Worm (Caenorhabditis elegans) whole organism, L4 larva: ENCODE results near the gene sra-11.

Source experiments
- T26A8.4 ChIP-seq: fragments of 200-800 bp; sonication (Bioruptor generic); IDR thresholded peaks from 2 replicates; pipeline ENCODE4 v1.3.6; 2022; ENCODE audit warnings: missing genetic modification characterization, missing compliant biosample characterization
- aha-1 ChIP-seq: fragments of 150-350 bp; peaks from one replicate; lab custom pipeline; 2014; ENCODE audit warnings: missing biosample characterization, missing genetic modification characterization
- ceh-44 ChIP-seq: fragments of 200-800 bp; sonication (Bioruptor generic); IDR thresholded peaks from 2 replicates; pipeline ENCODE4 v1.3.6; 2022; ENCODE audit warnings: missing genetic modification reagents, missing genetic modification characterization, missing compliant biosample characterization
- daf-16 ChIP-seq, 3 experiments: sonication (generic microtip); optimal IDR thresholded peaks; 2 replicates each; lab custom pipeline; 2016 to 2017; ENCODE audit warnings: missing genetic modification characterization in 3 of 3, missing genetic modification reagents in 3 of 3, mild to moderate bottlenecking in 2 of 3, missing compliant biosample characterization in 2 of 3, missing biosample characterization in 1 of 3, moderate library complexity in 1 of 3
- dmd-6 ChIP-seq: fragments of 200-800 bp; sonication (Bioruptor generic); IDR thresholded peaks from 2 replicates; pipeline ENCODE4 v1.3.6; 2022; ENCODE audit warnings: missing genetic modification reagents, missing genetic modification characterization, missing compliant biosample characterization
- dve-1 ChIP-seq: sonication (generic microtip); optimal IDR thresholded peaks from 2 replicates; lab custom pipeline; 2017; ENCODE audit warnings: antibody characterized with exemption, mild to moderate bottlenecking, missing genetic modification characterization, missing compliant biosample characterization; ENCODE audit not compliant: insufficient read depth
- hlh-11 ChIP-seq: fragments of 200-800 bp; sonication (Bioruptor generic); optimal IDR thresholded peaks from 2 replicates; lab custom pipeline; 2018; ENCODE audit warnings: mild to moderate bottlenecking, missing genetic modification characterization, missing compliant biosample characterization
- hlh-30 ChIP-seq: sonication (generic microtip); optimal IDR thresholded peaks from 2 replicates; lab custom pipeline; 2017; ENCODE audit warnings: antibody characterized with exemption, mild to moderate bottlenecking, missing genetic modification characterization, missing compliant biosample characterization; ENCODE audit not compliant: insufficient read depth
- hmg-1.1 ChIP-seq: fragments of 200-800 bp; sonication (Bioruptor generic); IDR thresholded peaks from 2 replicates; pipeline ENCODE4 v1.3.6; 2022; ENCODE audit warnings: missing genetic modification reagents, missing genetic modification characterization, missing compliant biosample characterization
- jun-1 ChIP-seq: fragments of 150-350 bp; optimal IDR thresholded peaks from 2 replicates; lab custom pipeline; 2014; ENCODE audit warnings: missing biosample characterization, missing genetic modification reagents, missing genetic modification characterization
- lin-38 ChIP-seq: fragments of 200-800 bp; sonication (Bioruptor generic); IDR thresholded peaks from 2 replicates; pipeline ENCODE4 v1.3.6; 2022; ENCODE audit warnings: missing genetic modification reagents, missing genetic modification characterization, missing compliant biosample characterization
- lir-3 ChIP-seq: sonication (generic microtip); optimal IDR thresholded peaks from 2 replicates; lab custom pipeline; 2016; ENCODE audit warnings: mild to moderate bottlenecking, missing genetic modification characterization, missing compliant biosample characterization
- madf-5 ChIP-seq, 2 experiments: fragments of 200-800 bp; sonication (Bioruptor generic); IDR thresholded peaks; 2 replicates each; pipeline ENCODE4 v1.3.6; 2022; ENCODE audit warnings: missing compliant biosample characterization in 2 of 2, missing genetic modification characterization in 2 of 2
- madf-9 ChIP-seq: fragments of 200-800 bp; sonication (Bioruptor generic); conservative IDR thresholded peaks from 2 replicates; pipeline ENCODE4 v1.3.6; 2022; ENCODE audit warnings: missing genetic modification reagents, missing genetic modification characterization, missing compliant biosample characterization
- mdl-1 ChIP-seq, 2 experiments: fragments of 150-350 bp in 1 of 2; sonication (generic microtip) in 1 of 2; optimal IDR thresholded peaks; 2 replicates each; lab custom pipeline; 2014 to 2017; ENCODE audit warnings: missing biosample characterization in 2 of 2, missing genetic modification characterization in 2 of 2
- mes-2 ChIP-seq: sonication (generic microtip); optimal IDR thresholded peaks from 2 replicates; lab custom pipeline; 2016; ENCODE audit warnings: missing genotype, mild to moderate bottlenecking, missing genetic modification characterization, missing compliant biosample characterization; ENCODE audit not compliant: poor library complexity, severe bottlenecking
- mxl-3 ChIP-seq: fragments of 200-800 bp; sonication (Bioruptor generic); optimal IDR thresholded peaks from 2 replicates; lab custom pipeline; 2018; ENCODE audit warnings: mild to moderate bottlenecking, missing genetic modification characterization, missing compliant biosample characterization
- nhr-28 ChIP-seq: fragments of 150-350 bp; optimal IDR thresholded peaks from 2 replicates; lab custom pipeline; 2014; ENCODE audit warnings: missing biosample characterization, missing genetic modification characterization
- nhr-77 ChIP-seq: fragments of 150-350 bp; optimal IDR thresholded peaks from 2 replicates; lab custom pipeline; 2014; ENCODE audit warnings: missing biosample characterization, missing genetic modification characterization
- pqm-1 ChIP-seq: sonication (generic microtip); optimal IDR thresholded peaks from 2 replicates; lab custom pipeline; 2017; ENCODE audit warnings: missing biosample characterization, missing genetic modification characterization
- rbr-2 ChIP-seq: sonication (generic microtip); optimal IDR thresholded peaks from 2 replicates; lab custom pipeline; 2016; ENCODE audit warnings: missing genotype, missing genetic modification characterization, missing compliant biosample characterization
- saeg-2 ChIP-seq: fragments of 200-800 bp; sonication (Bioruptor generic); IDR thresholded peaks from 2 replicates; pipeline ENCODE4 v1.3.6; 2022; ENCODE audit warnings: missing genetic modification reagents, missing genetic modification characterization, missing compliant biosample characterization
- skn-1 ChIP-seq: fragments of 150-350 bp; optimal IDR thresholded peaks from 2 replicates; lab custom pipeline; 2014; ENCODE audit warnings: missing biosample characterization, missing genetic modification characterization
- snpc-4 ChIP-seq: fragments of 150-350 bp; optimal IDR thresholded peaks from 2 replicates; lab custom pipeline; 2014; ENCODE audit warnings: missing biosample characterization, missing genetic modification characterization
- tra-1 ChIP-seq: fragments of 200-800 bp; sonication (Bioruptor generic); IDR thresholded peaks from 2 replicates; pipeline ENCODE4 v1.3.6; 2022; ENCODE audit warnings: missing genetic modification reagents, missing genetic modification characterization, missing compliant biosample characterization
- unc-62 ChIP-seq, 3 experiments: fragments of 150-350 bp in 1 of 3; sonication (generic microtip); optimal IDR thresholded peaks in 2 of 3; peaks in 1 of 3; 1 replicate in 1 of 3; 2 replicates in 2 of 3; lab custom pipeline; 2014 to 2017; ENCODE audit warnings: missing biosample characterization in 3 of 3, missing genetic modification characterization in 3 of 3, missing genetic modification reagents in 3 of 3, missing genotype in 1 of 3
- ztf-7 ChIP-seq: fragments of 150-350 bp; optimal IDR thresholded peaks from 2 replicates; lab custom pipeline; 2014; ENCODE audit warnings: missing biosample characterization, missing genetic modification characterization

Gene sra-11

DNA sequence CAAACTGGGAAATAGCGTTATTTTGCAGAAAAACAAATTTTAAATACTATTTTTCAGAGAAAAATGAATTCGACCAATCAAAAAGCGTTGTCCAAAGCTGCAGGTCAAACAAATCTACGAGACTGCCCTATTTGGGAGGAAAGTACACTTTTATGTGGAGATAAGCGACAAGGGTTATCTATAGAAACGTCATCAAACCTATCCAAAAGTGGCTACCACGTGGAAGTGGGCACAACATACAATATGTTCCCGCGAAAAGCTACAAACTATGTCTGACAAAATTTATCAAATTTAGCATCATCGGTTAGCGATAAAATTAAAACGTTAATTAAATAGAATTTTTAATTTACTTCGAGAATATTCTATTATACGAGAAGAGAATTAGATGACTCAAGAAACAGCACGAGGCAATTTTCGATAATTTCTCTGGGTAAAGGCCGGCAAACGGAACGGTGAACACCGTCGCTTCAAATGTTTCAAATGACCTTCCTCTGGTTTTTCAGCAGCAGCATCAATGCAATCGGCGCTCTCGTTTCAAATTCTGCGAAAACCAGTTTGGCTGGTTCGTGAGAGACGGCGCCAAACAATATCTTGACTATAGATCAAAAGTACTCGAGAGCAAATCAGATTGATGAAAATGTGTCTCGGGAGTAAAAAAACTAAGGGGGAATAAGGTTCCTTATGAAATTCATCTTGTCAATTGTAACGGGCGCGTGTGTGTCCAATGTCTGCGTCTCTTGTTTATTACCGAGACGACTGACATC is 48.2 kb downstream of the sra-11 start (continued):
- TF ChIP-seq unc-62 (GFP tag; optimal IDR thresholded peaks at IDR 0.05 in 1 of 2; lab: Kevin White, UChicago): peak in 1 of 2 experiments; percentile 64
- TF ChIP-seq unc-62 (tag; optimal IDR thresholded peaks at IDR 0.05; lab: Kevin White, UChicago): no peak
- TF ChIP-seq rbr-2: no peak
- TF ChIP-seq hmg-1.1 (GFP tag; lab: Robert Waterston, UW): no peak
- peak; percentile 72 for TF ChIP-seq aha-1 (tag; lab: Kevin White, UChicago)
- peak; percentile 61 for TF ChIP-seq hlh-11 (tag; lab: Kevin White, UChicago)
- TF ChIP-seq daf-16 (GFP tag; optimal IDR thresholded peaks at IDR 0.05; lab: Kevin White, UChicago): no peak
- peak; percentile 62 for TF ChIP-seq daf-16 (tag; optimal IDR thresholded peaks at IDR 0.05; lab: Kevin White, UChicago)
- no peak for TF ChIP-seq madf-5 (GFP tag; IDR thresholded peaks at IDR 0.05; lab: Robert Waterston, UW)
- no peak for TF ChIP-seq ztf-7 (tag; lab: Kevin White, UChicago)
- no peak for TF ChIP-seq T26A8.4 (GFP tag; lab: Robert Waterston, UW)
- TF ChIP-seq madf-9 (GFP tag; lab: Robert Waterston, UW): no peak
- peak; percentile 79 for TF ChIP-seq nhr-28
- peak; percentile 17 for TF ChIP-seq mxl-3 (GFP tag; lab: Kevin White, UChicago)
- no peak for TF ChIP-seq ceh-44 (GFP tag; lab: Robert Waterston, UW)
- TF ChIP-seq mes-2: no peak

DNA sequence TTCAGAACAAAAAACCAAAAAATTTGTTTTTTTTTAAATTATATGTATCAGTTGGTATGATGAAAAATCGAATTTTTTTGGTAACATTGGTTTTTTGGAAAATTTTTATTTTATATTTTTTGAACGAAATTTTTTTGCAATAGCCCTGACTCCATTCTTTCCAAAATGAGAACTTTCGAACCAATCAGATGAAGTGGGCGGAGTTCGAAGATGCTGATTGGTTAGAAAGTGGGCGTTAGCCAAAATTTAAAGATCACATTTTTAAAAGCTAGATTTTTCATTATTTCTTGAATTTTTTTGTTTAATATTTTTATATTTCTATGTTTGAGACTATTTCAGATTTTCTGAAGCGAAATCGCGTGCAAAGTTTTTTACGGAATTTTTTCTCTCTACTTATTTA is 48.8 kb downstream of the sra-11 start:
- TF ChIP-seq tra-1 (GFP tag; lab: Robert Waterston, UW) (no peak), lin-38 (GFP tag; lab: Robert Waterston, UW) (no peak), mxl-3 (GFP tag; lab: Kevin White, UChicago) (no peak), snpc-4 (no peak), nhr-77 (tag; lab: Kevin White, UChicago) (no peak), pqm-1 (tag; lab: Kevin White, UChicago) (no peak), unc-62 (GFP tag; optimal IDR thresholded peaks at IDR 0.05 in 1 of 2; lab: Kevin White, UChicago) (peak in 1 of 2 experiments; percentile 57), unc-62 (tag; optimal IDR thresholded peaks at IDR 0.05; lab: Kevin White, UChicago) (no peak)

DNA sequence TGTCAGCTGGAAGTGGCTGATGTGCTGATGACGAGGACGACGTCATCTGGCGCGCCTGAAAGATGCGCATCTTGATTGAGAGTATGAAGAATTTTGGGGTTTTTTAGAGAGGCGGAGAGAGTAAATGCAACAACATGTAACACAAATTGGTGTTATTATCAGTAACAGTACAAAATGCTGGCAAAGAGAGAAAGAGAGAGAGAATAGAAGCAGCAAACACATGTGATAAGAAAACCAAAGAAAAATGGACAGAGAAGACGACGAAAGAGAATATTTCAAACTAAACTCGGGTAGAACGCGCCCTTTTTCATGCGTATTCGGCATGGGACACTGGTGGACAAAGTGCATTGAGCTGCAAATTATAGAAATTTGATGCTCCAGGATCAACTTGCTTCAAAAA is 49.3 kb downstream of the sra-11 start, which contains the start of gene M106.3:
Gene M106.3 (minus strand): TSS at position 70 of the 400 bp plus-strand sequence.
- TF ChIP-seq nhr-28: peak; percentile 85
- peak; percentile 87 for TF ChIP-seq pqm-1 (tag; lab: Kevin White, UChicago)
- peak in 1 of 2 experiments; percentile 39 for TF ChIP-seq mdl-1 (tag; optimal IDR thresholded peaks at IDR 0.05; lab: Kevin White, UChicago)
- TF ChIP-seq daf-16 (GFP tag; optimal IDR thresholded peaks at IDR 0.05; lab: Kevin White, UChicago): no peak
- peak; percentile 43 for TF ChIP-seq daf-16 (tag; optimal IDR thresholded peaks at IDR 0.05; lab: Kevin White, UChicago)
- no peak for TF ChIP-seq saeg-2 (GFP tag; lab: Robert Waterston, UW)
- TF ChIP-seq dmd-6 (GFP tag; lab: Robert Waterston, UW): peak; percentile 74
- peak; percentile 65 for TF ChIP-seq mxl-3 (GFP tag; lab: Kevin White, UChicago)
- peak; percentile 34 for TF ChIP-seq nhr-77 (tag; lab: Kevin White, UChicago)
- TF ChIP-seq jun-1: no peak
- no peak for TF ChIP-seq unc-62 (GFP tag; optimal IDR thresholded peaks at IDR 0.05 in 1 of 2; lab: Kevin White, UChicago)
- no peak for TF ChIP-seq unc-62 (tag; optimal IDR thresholded peaks at IDR 0.05; lab: Kevin White, UChicago)
- TF ChIP-seq dve-1 (tag; lab: Kevin White, UChicago): peak; percentile 7
- peak; percentile 33 for TF ChIP-seq hlh-30 (tag; lab: Kevin White, UChicago)
- TF ChIP-seq tra-1 (GFP tag; lab: Robert Waterston, UW): 0 out of 2 replicates have a peak, but pooled peaks have one; percentile 25
- no peak for TF ChIP-seq skn-1 (tag; lab: Kevin White, UChicago)
- peak; percentile 55 for TF ChIP-seq hlh-11 (tag; lab: Kevin White, UChicago)
- TF ChIP-seq, all 104 proteins: peak for 11

- TF ChIP-seq dmd-6 (GFP tag; lab: Robert Waterston, UW) (peak; percentile 61), nhr-28 (peak; percentile 58), lir-3 (no peak)
Observed at ce11 chrII:10859359-10859758, 50.8 kb downstream of the sra-11 start.
